Fruit fly (Drosophila melanogaster) whole organism: ENCODE results near the gene Cf2.

Experiments used
- Dll ChIP-seq: fragments of >200 bp; optimal IDR thresholded peaks from 2 replicates; lab custom pipeline; 2017
- EcR ChIP-seq, 2 experiments: fragments of >200 bp; optimal IDR thresholded peaks; 2 replicates each; lab custom pipeline; 2017; ENCODE audit warnings: missing biosample characterization in 2 of 2, missing genetic modification characterization in 2 of 2, missing genetic modification reagents in 2 of 2
- usp ChIP-seq: fragments of >200 bp; optimal IDR thresholded peaks from 2 replicates; lab custom pipeline; 2017; ENCODE audit warnings: missing biosample characterization, missing genetic modification characterization, mixed read lengths

dm6 chr2L:4829040-4829439 lies 53.9 kb downstream of the Cf2 start:
- no peak for TF ChIP-seq EcR (GFP tag; optimal IDR thresholded peaks at IDR 0.05; lab: Kevin White, UChicago)
- no peak for TF ChIP-seq Dll (lab: Kevin White, UChicago)
- TF ChIP-seq usp (GFP tag; lab: Kevin White, UChicago) = no peak
